Worm (Caenorhabditis elegans) whole organism, L4/young adult: Measurements from ENCODE around the gene Y113G7A.22.

ENCODE experiments used
- W03F9.2 ChIP-seq: fragments of 150-350 bp; optimal IDR thresholded peaks from 2 replicates; lab custom pipeline; 2014; ENCODE audit warnings: missing biosample characterization, missing genetic modification characterization
- dao-5 ChIP-seq: sonication (generic microtip); optimal IDR thresholded peaks from 2 replicates; lab custom pipeline; 2016; ENCODE audit warnings: missing genotype, missing genetic modification characterization, moderate library complexity, missing compliant biosample characterization
- him-1 ChIP-seq: sonication (generic microtip); optimal IDR thresholded peaks from 2 replicates; lab custom pipeline; 2016; ENCODE audit warnings: missing genotype, missing genetic modification reagents, missing genetic modification characterization, missing compliant biosample characterization

Y113G7A.22 gene

ce11 chrV:20143711-20144110 lies 8.6 kb upstream of the Y113G7A.22 start:
- TF ChIP-seq him-1 (tag; lab: Kevin White, UChicago) (no peak), dao-5 (tag; lab: Kevin White, UChicago) (no peak), W03F9.2 (tag; lab: Kevin White, UChicago) (no peak)

- TF ChIP-seq W03F9.2 (tag; lab: Kevin White, UChicago): no peak
These were observed 7.1 kb upstream of the Y113G7A.22 start, which contains the start of gene Y113G7A.12 for ce11 chrV:20142285-20142684. Y113G7A.12 (plus strand) TSS chrV:20142585.

DNA sequence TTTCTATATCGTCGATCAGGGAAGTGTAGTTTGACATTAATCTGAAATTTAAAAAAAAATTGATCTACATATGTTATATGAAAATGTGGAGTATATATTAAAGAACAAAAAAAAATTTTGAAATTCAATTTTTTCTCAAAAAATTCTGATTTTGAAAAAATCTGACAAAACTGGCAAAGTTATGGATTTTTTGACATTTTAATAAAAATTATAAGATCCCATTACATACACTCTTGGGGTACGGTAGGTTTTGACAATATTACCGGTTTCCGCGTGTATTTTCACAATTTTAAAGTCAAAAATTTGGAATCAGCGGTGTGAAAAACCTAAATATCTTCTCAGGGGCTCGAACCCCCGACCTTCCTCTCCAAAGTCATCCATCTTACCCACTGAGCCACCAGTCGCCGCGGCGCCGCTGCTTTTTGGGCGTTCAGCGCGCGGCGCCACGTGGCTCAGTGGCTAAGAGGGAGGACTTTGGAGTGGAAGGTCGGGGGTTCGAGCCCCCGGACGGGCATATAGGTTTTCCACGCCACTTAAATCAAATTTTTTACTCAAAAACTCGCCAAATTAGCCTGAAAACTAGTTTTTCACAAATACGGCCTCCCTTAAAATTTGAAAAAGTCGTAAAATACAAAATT lies 3.4 kb upstream of the Y113G7A.22 start, which contains the start of gene Y113G7A.14:
Gene Y113G7A.14, minus strand, starts transcription at position 51 of the 638 bp plus-strand sequence.
- no peak for TF ChIP-seq W03F9.2 (tag; lab: Kevin White, UChicago)
- TF ChIP-seq dao-5 (tag; lab: Kevin White, UChicago): no peak
- TF ChIP-seq him-1 (tag; lab: Kevin White, UChicago): no peak

ce11 chrV:20134797-20135196 lies 350 bp downstream of the Y113G7A.22 start:
- TF ChIP-seq dao-5 (tag; lab: Kevin White, UChicago) (no peak), W03F9.2 (tag; lab: Kevin White, UChicago) (no peak), him-1 (tag; lab: Kevin White, UChicago) (no peak)

DNA sequence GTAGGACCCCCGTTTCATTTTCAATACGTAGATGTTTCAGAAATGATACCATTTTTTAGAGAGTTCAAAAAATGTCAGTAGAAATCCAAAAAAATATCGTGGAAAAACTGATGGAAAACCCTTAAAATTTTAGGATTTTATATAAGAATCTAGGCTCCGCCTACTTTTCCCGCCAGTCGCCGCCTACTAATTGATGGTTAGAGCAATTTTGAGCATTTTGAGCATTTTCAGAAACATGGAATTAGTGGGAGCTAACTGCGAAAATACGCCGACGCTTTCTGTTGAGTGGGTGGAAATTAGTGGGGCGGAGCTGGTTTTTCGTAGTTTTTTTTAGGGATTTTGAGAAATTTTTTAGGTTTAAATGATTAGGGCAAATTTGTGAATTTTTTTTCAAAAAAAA lies 2.0 kb downstream of the Y113G7A.22 start, which contains the start of gene ssu-1:
Gene ssu-1, minus strand, starts transcription at position 101 of the 400 bp plus-strand sequence.
- no peak for TF ChIP-seq him-1 (tag; lab: Kevin White, UChicago)
- TF ChIP-seq W03F9.2 (tag; lab: Kevin White, UChicago): no peak
- no peak for TF ChIP-seq dao-5 (tag; lab: Kevin White, UChicago)

- TF ChIP-seq him-1 (tag; lab: Kevin White, UChicago) (no peak), dao-5 (tag; lab: Kevin White, UChicago) (no peak), W03F9.2 (tag; lab: Kevin White, UChicago) (no peak)
These were observed 7.6 kb downstream of the Y113G7A.22 start for ce11 chrV:20127543-20127942.

DNA sequence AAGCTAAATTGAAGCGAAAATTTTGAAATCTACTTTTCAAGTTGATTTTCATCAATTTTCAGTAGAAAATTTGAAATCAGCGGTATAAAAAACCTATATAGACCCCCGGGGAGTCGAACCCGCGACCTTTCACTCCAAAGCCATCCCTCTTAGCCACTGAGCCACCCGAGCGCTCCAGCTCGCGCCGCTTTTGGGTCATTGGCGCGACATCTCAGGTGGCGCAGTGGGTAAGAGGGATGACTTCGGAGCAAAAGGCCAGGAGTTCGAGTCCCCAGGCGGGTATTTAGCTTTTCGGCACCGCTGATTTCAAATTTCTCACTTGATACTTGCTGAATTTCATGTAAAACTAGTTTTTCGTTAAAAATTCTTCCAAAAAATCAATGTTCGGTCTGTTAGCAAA lies 8.5 kb downstream of the Y113G7A.22 start:
- TF ChIP-seq dao-5 (tag; lab: Kevin White, UChicago): no peak
- no peak for TF ChIP-seq him-1 (tag; lab: Kevin White, UChicago)
- TF ChIP-seq W03F9.2 (tag; lab: Kevin White, UChicago): no peak

- TF ChIP-seq him-1 (tag; lab: Kevin White, UChicago) (no peak), W03F9.2 (tag; lab: Kevin White, UChicago) (no peak), dao-5 (tag; lab: Kevin White, UChicago) (no peak)
These were observed 10.0 kb downstream of the Y113G7A.22 start for ce11 chrV:20125137-20125536.

ce11 chrV:20124393-20124792 lies 10.8 kb downstream of the Y113G7A.22 start:
- TF ChIP-seq him-1 (tag; lab: Kevin White, UChicago): no peak
- no peak for TF ChIP-seq dao-5 (tag; lab: Kevin White, UChicago)
- TF ChIP-seq W03F9.2 (tag; lab: Kevin White, UChicago): no peak

DNA sequence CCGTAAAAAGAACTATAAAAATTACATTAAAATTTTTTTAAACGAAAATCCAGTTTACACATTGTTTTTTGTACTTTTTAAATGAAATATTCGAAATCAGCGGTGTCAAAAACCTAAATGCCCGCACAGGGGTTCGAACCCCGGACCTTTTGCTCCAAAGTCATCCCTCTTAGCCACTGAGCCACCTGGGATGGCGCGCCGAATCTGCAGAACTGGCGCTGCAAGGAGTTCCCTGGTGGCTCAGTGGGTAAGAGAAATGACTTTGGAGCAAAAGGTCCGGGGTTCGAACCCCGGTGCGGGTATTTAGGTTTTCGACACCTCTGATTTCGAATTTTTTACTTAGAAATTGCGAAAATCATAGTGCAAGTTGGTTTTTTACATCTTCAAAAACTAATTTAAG lies 11.5 kb downstream of the Y113G7A.22 start:
- TF ChIP-seq dao-5 (tag; lab: Kevin White, UChicago) (no peak), W03F9.2 (tag; lab: Kevin White, UChicago) (no peak), him-1 (tag; lab: Kevin White, UChicago) (no peak)

ce11 chrV:20123010-20123409 lies 12.1 kb downstream of the Y113G7A.22 start:
- TF ChIP-seq dao-5 (tag; lab: Kevin White, UChicago) (no peak), W03F9.2 (tag; lab: Kevin White, UChicago) (no peak), him-1 (tag; lab: Kevin White, UChicago) (no peak)

ce11 chrV:20120623-20121165 lies 14.5 kb downstream of the Y113G7A.22 start, which contains the start of gene ncx-1:
ncx-1 (minus strand) TSS chrV:20120673.
- TF ChIP-seq dao-5 (tag; lab: Kevin White, UChicago) (no peak), W03F9.2 (tag; lab: Kevin White, UChicago) (no peak)

ce11 chrV:20119770-20120169 lies 15.4 kb downstream of the Y113G7A.22 start:
- TF ChIP-seq him-1 (tag; lab: Kevin White, UChicago): no peak
- no peak for TF ChIP-seq dao-5 (tag; lab: Kevin White, UChicago)
- no peak for TF ChIP-seq W03F9.2 (tag; lab: Kevin White, UChicago)
